Worm (Caenorhabditis elegans) whole organism, L4 larva: Measurements from ENCODE around the gene ZK971.1.

Experiments
- F10B5.3 ChIP-seq: sonication (generic microtip); optimal IDR thresholded peaks from 2 replicates; lab custom pipeline; 2016; ENCODE audit warnings: mild to moderate bottlenecking, missing genetic modification characterization, missing compliant biosample characterization
- F37D6.2 ChIP-seq: sonication (generic microtip); optimal IDR thresholded peaks from 2 replicates; lab custom pipeline; 2016; ENCODE audit warnings: mild to moderate bottlenecking, missing genetic modification characterization, missing compliant biosample characterization
- F49E8.2 ChIP-seq: sonication (generic microtip); optimal IDR thresholded peaks from 2 replicates; lab custom pipeline; 2016; ENCODE audit warnings: missing compliant biosample characterization, mild to moderate bottlenecking, missing genetic modification characterization, borderline replicate concordance
- Y48G9A.11 ChIP-seq: fragments of 200-800 bp; sonication (Bioruptor generic); IDR thresholded peaks from 2 replicates; pipeline ENCODE4 v1.3.6; 2022; ENCODE audit warnings: missing genetic modification reagents, missing genetic modification characterization, missing compliant biosample characterization
- Y5F2A.4 ChIP-seq: fragments of 200-800 bp; sonication (Bioruptor generic); optimal IDR thresholded peaks from 2 replicates; lab custom pipeline; 2018; ENCODE audit warnings: mild to moderate bottlenecking, missing genetic modification characterization, missing compliant biosample characterization
- ZK337.2 ChIP-seq: fragments of 200-800 bp; sonication (Bioruptor generic); IDR thresholded peaks from 2 replicates; pipeline ENCODE4 v1.3.6; 2022; ENCODE audit warnings: missing genetic modification reagents, missing genetic modification characterization, missing compliant biosample characterization
- arid-1 ChIP-seq: fragments of 200-800 bp; sonication (Bioruptor generic); conservative IDR thresholded peaks from 2 replicates; pipeline ENCODE4 v1.3.6; 2022; ENCODE audit warnings: missing genetic modification reagents, missing genetic modification characterization, missing compliant biosample characterization
- ceh-20 ChIP-seq: fragments of 200-800 bp; sonication (Bioruptor generic); IDR thresholded peaks from 2 replicates; pipeline ENCODE4 v1.3.6; 2022; ENCODE audit warnings: missing genetic modification reagents, missing genetic modification characterization, missing compliant biosample characterization
- ceh-44 ChIP-seq: fragments of 200-800 bp; sonication (Bioruptor generic); IDR thresholded peaks from 2 replicates; pipeline ENCODE4 v1.3.6; 2022; ENCODE audit warnings: missing genetic modification reagents, missing genetic modification characterization, missing compliant biosample characterization
- ceh-82 ChIP-seq: sonication (generic microtip); optimal IDR thresholded peaks from 2 replicates; lab custom pipeline; 2017; ENCODE audit warnings: missing biosample characterization, missing genetic modification characterization
- ctbp-1 ChIP-seq: fragments of 200-800 bp; sonication (Bioruptor generic); IDR thresholded peaks from 2 replicates; pipeline ENCODE4 v1.3.6; 2022; ENCODE audit warnings: missing genetic modification reagents, missing genetic modification characterization, missing compliant biosample characterization
- daf-16 ChIP-seq, 3 experiments: sonication (generic microtip); optimal IDR thresholded peaks; 2 replicates each; lab custom pipeline; 2016 to 2017; ENCODE audit warnings: missing genetic modification characterization in 3 of 3, missing genetic modification reagents in 3 of 3, mild to moderate bottlenecking in 2 of 3, missing compliant biosample characterization in 2 of 3, missing biosample characterization in 1 of 3, moderate library complexity in 1 of 3
- daf-19 ChIP-seq: fragments of 200-800 bp; sonication (Bioruptor generic); conservative IDR thresholded peaks from 2 replicates; pipeline ENCODE4 v1.3.6; 2022; ENCODE audit warnings: missing genetic modification characterization, missing compliant biosample characterization
- dmd-6 ChIP-seq: fragments of 200-800 bp; sonication (Bioruptor generic); IDR thresholded peaks from 2 replicates; pipeline ENCODE4 v1.3.6; 2022; ENCODE audit warnings: missing genetic modification reagents, missing genetic modification characterization, missing compliant biosample characterization
- dmd-9 ChIP-seq: fragments of 200-800 bp; sonication (Bioruptor generic); IDR thresholded peaks from 2 replicates; pipeline ENCODE4 v1.3.6; 2022; ENCODE audit warnings: missing genetic modification reagents, missing genetic modification characterization, missing compliant biosample characterization
- dpl-1 ChIP-seq: fragments of 150-350 bp; optimal IDR thresholded peaks from 2 replicates; lab custom pipeline; 2014; ENCODE audit warnings: missing biosample characterization, missing genetic modification reagents, missing genetic modification characterization
- egl-43 ChIP-seq: fragments of 200-800 bp; sonication (Bioruptor generic); IDR thresholded peaks from 2 replicates; pipeline ENCODE4 v1.3.6; 2022; ENCODE audit warnings: missing genetic modification reagents, missing genetic modification characterization, missing compliant biosample characterization
- fkh-10 ChIP-seq: fragments of 150-350 bp; optimal IDR thresholded peaks from 2 replicates; lab custom pipeline; 2014; ENCODE audit warnings: missing biosample characterization, missing genetic modification reagents, missing genetic modification characterization
- gei-8 ChIP-seq: fragments of 200-800 bp; sonication (Bioruptor generic); optimal IDR thresholded peaks from 2 replicates; lab custom pipeline; 2018; ENCODE audit warnings: mild to moderate bottlenecking, missing genetic modification characterization, missing compliant biosample characterization
- hif-1 ChIP-seq, 2 experiments: sonication (generic microtip); optimal IDR thresholded peaks; 2 replicates each; lab custom pipeline; 2016 to 2017; ENCODE audit warnings: missing compliant biosample characterization in 2 of 2, missing genetic modification characterization in 2 of 2, missing genetic modification reagents in 2 of 2, missing genotype in 2 of 2, mild to moderate bottlenecking in 1 of 2
- hlh-11 ChIP-seq: fragments of 200-800 bp; sonication (Bioruptor generic); optimal IDR thresholded peaks from 2 replicates; lab custom pipeline; 2018; ENCODE audit warnings: mild to moderate bottlenecking, missing genetic modification characterization, missing compliant biosample characterization
- hlh-30 ChIP-seq: sonication (generic microtip); optimal IDR thresholded peaks from 2 replicates; lab custom pipeline; 2017; ENCODE audit warnings: antibody characterized with exemption, mild to moderate bottlenecking, missing genetic modification characterization, missing compliant biosample characterization; ENCODE audit not compliant: insufficient read depth
- lim-7 ChIP-seq: fragments of 200-800 bp; sonication (Bioruptor generic); IDR thresholded peaks from 2 replicates; pipeline ENCODE4 v1.3.6; 2022; ENCODE audit warnings: missing genetic modification characterization, missing compliant biosample characterization
- lsy-2 ChIP-seq, 2 experiments: fragments of 150-350 bp in 1 of 2; sonication (generic microtip) in 1 of 2; optimal IDR thresholded peaks; 2 replicates each; lab custom pipeline; 2014 to 2017; ENCODE audit warnings: missing biosample characterization in 2 of 2, missing genetic modification characterization in 2 of 2
- mdl-1 ChIP-seq, 2 experiments: fragments of 150-350 bp in 1 of 2; sonication (generic microtip) in 1 of 2; optimal IDR thresholded peaks; 2 replicates each; lab custom pipeline; 2014 to 2017; ENCODE audit warnings: missing biosample characterization in 2 of 2, missing genetic modification characterization in 2 of 2
- mdt-29 ChIP-seq: fragments of 200-800 bp; sonication (Bioruptor generic); IDR thresholded peaks from 2 replicates; pipeline ENCODE4 v1.3.6; 2022; ENCODE audit warnings: missing genetic modification reagents, missing genetic modification characterization, missing compliant biosample characterization
- mes-2 ChIP-seq: sonication (generic microtip); optimal IDR thresholded peaks from 2 replicates; lab custom pipeline; 2016; ENCODE audit warnings: missing genotype, mild to moderate bottlenecking, missing genetic modification characterization, missing compliant biosample characterization; ENCODE audit not compliant: poor library complexity, severe bottlenecking
- mxl-2 ChIP-seq: fragments of 200-800 bp; sonication (Bioruptor generic); conservative IDR thresholded peaks from 2 replicates; pipeline ENCODE4 v1.3.6; 2022; ENCODE audit warnings: missing genetic modification reagents, missing genetic modification characterization, missing compliant biosample characterization
- nhr-102 ChIP-seq: sonication (generic microtip); optimal IDR thresholded peaks from 2 replicates; lab custom pipeline; 2016; ENCODE audit warnings: mild to moderate bottlenecking, missing genetic modification characterization, moderate library complexity, missing compliant biosample characterization
- nhr-11 ChIP-seq: fragments of 150-350 bp; optimal IDR thresholded peaks from 2 replicates; lab custom pipeline; 2014; ENCODE audit warnings: missing biosample characterization, missing genetic modification characterization
- nhr-111 ChIP-seq: fragments of 200-800 bp; sonication (Bioruptor generic); optimal IDR thresholded peaks from 2 replicates; lab custom pipeline; 2018; ENCODE audit warnings: mild to moderate bottlenecking, missing genetic modification characterization, missing compliant biosample characterization
- nhr-6 ChIP-seq: fragments of 150-350 bp; optimal IDR thresholded peaks from 2 replicates; lab custom pipeline; 2014; ENCODE audit warnings: missing biosample characterization, missing genetic modification characterization
- pqm-1 ChIP-seq: sonication (generic microtip); optimal IDR thresholded peaks from 2 replicates; lab custom pipeline; 2017; ENCODE audit warnings: missing biosample characterization, missing genetic modification characterization
- rbr-2 ChIP-seq: sonication (generic microtip); optimal IDR thresholded peaks from 2 replicates; lab custom pipeline; 2016; ENCODE audit warnings: missing genotype, missing genetic modification characterization, missing compliant biosample characterization
- saeg-2 ChIP-seq: fragments of 200-800 bp; sonication (Bioruptor generic); IDR thresholded peaks from 2 replicates; pipeline ENCODE4 v1.3.6; 2022; ENCODE audit warnings: missing genetic modification reagents, missing genetic modification characterization, missing compliant biosample characterization
- sdz-12 ChIP-seq: fragments of 200-800 bp; sonication (Bioruptor generic); optimal IDR thresholded peaks from 2 replicates; lab custom pipeline; 2018; ENCODE audit warnings: mild to moderate bottlenecking, missing genetic modification characterization, missing compliant biosample characterization
- set-16 ChIP-seq: fragments of 200-800 bp; sonication (Bioruptor generic); IDR thresholded peaks from 2 replicates; pipeline ENCODE4 v1.3.6; 2022; ENCODE audit warnings: missing genetic modification reagents, missing genetic modification characterization, missing compliant biosample characterization
- snpc-4 ChIP-seq: fragments of 150-350 bp; optimal IDR thresholded peaks from 2 replicates; lab custom pipeline; 2014; ENCODE audit warnings: missing biosample characterization, missing genetic modification characterization
- spr-1 ChIP-seq: sonication (generic microtip); optimal IDR thresholded peaks from 2 replicates; lab custom pipeline; 2016; ENCODE audit warnings: mild to moderate bottlenecking, missing genetic modification characterization, missing compliant biosample characterization
- unc-130 ChIP-seq: sonication (generic microtip); optimal IDR thresholded peaks from 2 replicates; lab custom pipeline; 2016; ENCODE audit warnings: missing genetic modification reagents, missing genetic modification characterization, missing compliant biosample characterization
- unc-62 ChIP-seq, 3 experiments: fragments of 150-350 bp in 1 of 3; sonication (generic microtip); optimal IDR thresholded peaks in 2 of 3; peaks in 1 of 3; 1 replicate in 1 of 3; 2 replicates in 2 of 3; lab custom pipeline; 2014 to 2017; ENCODE audit warnings: missing biosample characterization in 3 of 3, missing genetic modification characterization in 3 of 3, missing genetic modification reagents in 3 of 3, missing genotype in 1 of 3
- zip-11 ChIP-seq: fragments of 200-800 bp; sonication (Bioruptor generic); IDR thresholded peaks from 2 replicates; pipeline ENCODE4 v1.3.6; 2022; ENCODE audit warnings: missing genetic modification characterization, missing compliant biosample characterization
- zip-2 ChIP-seq: fragments of 150-350 bp; optimal IDR thresholded peaks from 2 replicates; lab custom pipeline; 2014; ENCODE audit warnings: missing biosample characterization, missing genetic modification characterization
- ztf-7 ChIP-seq: fragments of 150-350 bp; optimal IDR thresholded peaks from 2 replicates; lab custom pipeline; 2014; ENCODE audit warnings: missing biosample characterization, missing genetic modification characterization

Gene ZK971.1

DNA sequence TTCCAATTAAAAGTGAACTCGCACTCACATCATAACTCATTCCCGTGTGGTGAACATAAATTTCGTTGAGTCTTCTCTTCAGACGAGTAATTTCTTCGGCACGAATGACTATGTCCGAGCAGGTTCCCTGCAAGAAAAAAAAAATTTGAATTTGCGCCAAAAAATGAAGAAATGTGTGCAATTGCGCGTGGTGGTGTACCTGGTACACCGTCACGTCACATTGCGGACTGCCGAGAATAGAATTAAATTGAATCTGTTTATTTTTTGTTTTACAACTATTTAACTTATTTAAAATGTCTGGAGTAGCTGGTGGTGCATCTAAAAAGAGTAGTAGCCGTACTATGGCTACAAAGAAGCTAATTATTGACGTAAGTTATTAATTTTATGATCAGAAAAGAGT is 21.5 kb upstream of the ZK971.1 start, which contains the start of gene mdt-22 (continued):
- TF ChIP-seq set-16 (GFP tag; lab: Robert Waterston, UW), result no peak
- TF ChIP-seq mes-2 (tag; lab: Kevin White, UChicago), result peak; percentile 87
- TF ChIP-seq unc-62 (GFP tag; optimal IDR thresholded peaks at IDR 0.05 in 1 of 2; lab: Kevin White, UChicago), result no peak
- no peak for TF ChIP-seq unc-62 (tag; optimal IDR thresholded peaks at IDR 0.05; lab: Kevin White, UChicago)
- no peak for TF ChIP-seq mdl-1 (tag; optimal IDR thresholded peaks at IDR 0.05; lab: Kevin White, UChicago)
- peak; percentile 95 for TF ChIP-seq dpl-1 (GFP tag; lab: Kevin White, UChicago)
- no peak for TF ChIP-seq gei-8 (GFP tag; lab: Kevin White, UChicago)
- TF ChIP-seq lsy-2 (tag; optimal IDR thresholded peaks at IDR 0.05; lab: Kevin White, UChicago), result peak in 1 of 2 experiments; percentile 83
- peak; percentile 27 for TF ChIP-seq Y5F2A.4 (GFP tag; lab: Kevin White, UChicago)
- peak; percentile 76 for TF ChIP-seq rbr-2 (tag; lab: Kevin White, UChicago)
- TF ChIP-seq F49E8.2, result peak; percentile 4
- TF ChIP-seq egl-43, result peak; percentile 64; the same call in 1 of the 2 replicates
- 0 out of 2 replicates have a peak, but pooled peaks have one; percentile 46 for TF ChIP-seq ZK337.2 (GFP tag; lab: Robert Waterston, UW)
- peak; percentile 59; the same call in 1 of the 2 replicates for TF ChIP-seq ctbp-1 (GFP tag; lab: Robert Waterston, UW)
- TF ChIP-seq spr-1, result peak; percentile 52
- TF ChIP-seq fkh-10 (GFP tag; lab: Kevin White, UChicago), result peak; percentile 4
- TF ChIP-seq hif-1 (tag; optimal IDR thresholded peaks at IDR 0.05; lab: Kevin White, UChicago), result peak in 1 of 2 experiments; percentile 51
- TF ChIP-seq, all 104 proteins: peak for 45

DNA sequence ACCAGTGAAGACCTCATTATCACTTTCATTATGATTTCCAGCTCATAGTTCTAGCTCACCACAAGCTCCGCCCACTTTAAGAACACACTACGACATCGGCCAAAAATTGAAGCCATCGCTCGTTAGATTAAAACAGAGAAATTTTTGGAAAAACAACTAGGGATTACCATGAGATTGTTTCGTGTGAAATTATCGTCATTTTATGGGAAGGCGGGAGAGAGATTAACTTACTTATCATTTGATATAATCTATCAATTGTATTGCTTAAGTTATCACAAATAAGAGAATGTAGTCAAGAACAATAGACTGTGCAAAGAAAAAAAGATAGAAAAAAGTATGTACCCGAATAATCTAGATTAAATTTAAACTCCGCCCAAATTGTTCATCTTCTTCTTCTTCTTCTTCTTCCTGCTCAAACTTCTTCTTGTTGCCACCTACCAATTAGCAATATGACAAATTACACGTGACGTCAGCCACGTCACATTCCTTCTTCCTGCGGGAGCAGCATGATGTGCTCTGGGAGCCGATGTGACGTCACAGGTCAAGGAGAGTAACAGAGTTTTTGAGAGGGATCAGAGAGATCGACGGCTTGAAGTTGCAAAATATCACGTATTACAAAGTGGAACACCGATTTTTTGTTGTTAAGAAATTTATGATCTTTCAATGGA is 20.8 kb upstream of the ZK971.1 start, which contains the start of gene nep-26:
Gene nep-26 (minus strand): TSS at position 51 of the 668 bp plus-strand sequence.
- TF ChIP-seq rbr-2 (tag; lab: Kevin White, UChicago), result no peak
- peak in 1 of 2 experiments; percentile 89 for TF ChIP-seq daf-16 (GFP tag; optimal IDR thresholded peaks at IDR 0.05; lab: Kevin White, UChicago)
- TF ChIP-seq daf-16 (tag; optimal IDR thresholded peaks at IDR 0.05; lab: Kevin White, UChicago), result no peak
- no peak for TF ChIP-seq zip-2 (tag; lab: Kevin White, UChicago)
- no peak for TF ChIP-seq pqm-1 (tag; lab: Kevin White, UChicago)
- TF ChIP-seq unc-62 (GFP tag; optimal IDR thresholded peaks at IDR 0.05 in 1 of 2; lab: Kevin White, UChicago), result no peak
- no peak for TF ChIP-seq unc-62 (tag; optimal IDR thresholded peaks at IDR 0.05; lab: Kevin White, UChicago)
- no peak for TF ChIP-seq lim-7 (GFP tag; lab: Robert Waterston, UW)
- no peak for TF ChIP-seq snpc-4 (tag; lab: Kevin White, UChicago)
- no peak for TF ChIP-seq mdl-1 (tag; optimal IDR thresholded peaks at IDR 0.05; lab: Kevin White, UChicago)
- no peak for TF ChIP-seq F10B5.3
- TF ChIP-seq mdt-29 (GFP tag; lab: Robert Waterston, UW), result no peak
- TF ChIP-seq unc-130, result no peak
- no peak for TF ChIP-seq ztf-7 (tag; lab: Kevin White, UChicago)
- TF ChIP-seq F37D6.2 (tag; lab: Kevin White, UChicago), result no peak
- TF ChIP-seq sdz-12, result no peak
- peak; percentile 64 for TF ChIP-seq hlh-30 (tag; lab: Kevin White, UChicago)
- no peak for TF ChIP-seq daf-19
- no peak for TF ChIP-seq ceh-44 (GFP tag; lab: Robert Waterston, UW)
- TF ChIP-seq nhr-6 (tag; lab: Kevin White, UChicago), result no peak
- peak in 1 of 2 experiments; percentile 22 for TF ChIP-seq lsy-2 (tag; optimal IDR thresholded peaks at IDR 0.05; lab: Kevin White, UChicago)
- TF ChIP-seq set-16 (GFP tag; lab: Robert Waterston, UW), result no peak
- TF ChIP-seq zip-11 (GFP tag; lab: Robert Waterston, UW), result no peak
- no peak for TF ChIP-seq Y5F2A.4 (GFP tag; lab: Kevin White, UChicago)
- no peak for TF ChIP-seq ceh-82 (tag; lab: Kevin White, UChicago)
- TF ChIP-seq mes-2 (tag; lab: Kevin White, UChicago), result no peak
- TF ChIP-seq ceh-20 (GFP tag; lab: Robert Waterston, UW), result peak; percentile 37; the same call in 1 of the 2 replicates
- no peak for TF ChIP-seq mxl-2 (GFP tag; lab: Robert Waterston, UW)
- TF ChIP-seq dmd-6, result no peak
- TF ChIP-seq nhr-11 (tag; lab: Kevin White, UChicago), result peak; percentile 74
- peak; percentile 41 for TF ChIP-seq hlh-11 (tag; lab: Kevin White, UChicago)
- no peak for TF ChIP-seq nhr-111
- no peak for TF ChIP-seq dpl-1 (GFP tag; lab: Kevin White, UChicago)
- TF ChIP-seq nhr-102, result no peak
- no peak for TF ChIP-seq dmd-9
- no peak for TF ChIP-seq saeg-2 (GFP tag; lab: Robert Waterston, UW)
- TF ChIP-seq arid-1 (GFP tag; lab: Robert Waterston, UW), result no peak
- TF ChIP-seq Y48G9A.11, result no peak
